Fruit fly (Drosophila melanogaster): ENCODE results near the gene Karl.

Karl gene

dm6 chrX:11821946-11822345 lies 34.8 kb downstream of the Karl start (continued):
- TF ChIP-seq CG11093 (GFP tag; IDR thresholded peaks at IDR 0.05) (no peak), nom (GFP tag; optimal IDR thresholded peaks at IDR 0.05) (peak; percentile 38), sens (GFP tag) (peak; percentile 63), CG6854 (GFP tag; optimal IDR thresholded peaks at IDR 0.05) (peak; percentile 7), Usf (GFP tag; optimal IDR thresholded peaks at IDR 0.05) (no peak), CG8924 (tag; optimal IDR thresholded peaks at IDR 0.05) (no peak), CG18262 (tag; optimal IDR thresholded peaks at IDR 0.05) (peak; percentile 10), CG4360 (GFP tag; IDR thresholded peaks at IDR 0.05) (no peak), CG13296 (GFP tag; optimal IDR thresholded peaks at IDR 0.05) (peak; percentile 13), E2f1 (GFP tag; IDR thresholded peaks at IDR 0.05) (0 out of 2 replicates have a peak, but pooled peaks have one; percentile 23)

dm6 chrX:11823003-11823402 lies 35.8 kb downstream of the Karl start:
- TF ChIP-seq kni (GFP tag; optimal IDR thresholded peaks at IDR 0.05) (peak; percentile 57), Fer1 (GFP tag; optimal IDR thresholded peaks at IDR 0.05) (peak; percentile 22), HmgZ (tag; optimal IDR thresholded peaks at IDR 0.05) (peak; percentile 21), ATbp (GFP tag; optimal IDR thresholded peaks at IDR 0.05) (peak; percentile 77), Asciz (GFP tag; optimal IDR thresholded peaks at IDR 0.05) (peak; percentile 70), CG10321 (GFP tag; IDR thresholded peaks at IDR 0.05) (no peak), ems (GFP tag; optimal IDR thresholded peaks at IDR 0.05) (no peak), nom (GFP tag; optimal IDR thresholded peaks at IDR 0.05) (peak; percentile 70), CG30403 (GFP tag; optimal IDR thresholded peaks at IDR 0.05) (no peak), onecut (GFP tag; IDR thresholded peaks at IDR 0.05) (0 out of 2 replicates have a peak, but pooled peaks have one; percentile 23), CG8089 (GFP tag; optimal IDR thresholded peaks at IDR 0.05) (no peak), Rfx (GFP tag; IDR thresholded peaks at IDR 0.05) (no peak), CG15696 (tag; optimal IDR thresholded peaks at IDR 0.05) (peak; percentile 6), pan (optimal IDR thresholded peaks at IDR 0.05) (no peak), pan (GFP tag; optimal IDR thresholded peaks at IDR 0.05 in 1 of 2, IDR thresholded peaks at IDR 0.05 in 1 of 2) (peak in 1 of 2 experiments; percentile 32), dmrt11E (tag; optimal IDR thresholded peaks at IDR 0.05) (peak; percentile 1), D (optimal IDR thresholded peaks at IDR 0.05) (no peak), D (GFP tag; optimal IDR thresholded peaks at IDR 0.05) (peak; percentile 43), CG17385 (GFP tag; optimal IDR thresholded peaks at IDR 0.05) (peak; percentile 22), CG6813 (GFP tag; optimal IDR thresholded peaks at IDR 0.05) (peak; percentile 55), bsh (GFP tag; optimal IDR thresholded peaks at IDR 0.05) (peak; percentile 34 to 51), CG15479 (GFP tag; optimal IDR thresholded peaks at IDR 0.05) (peak; percentile 33), ewg (GFP tag; optimal IDR thresholded peaks at IDR 0.05) (peak; percentile 19), Xrp1 (GFP tag; IDR thresholded peaks at IDR 0.05) (peak; percentile 30; the same call in 1 of the 2 replicates), fd102C (GFP tag; optimal IDR thresholded peaks at IDR 0.05) (no peak), CG1233 (GFP tag; optimal IDR thresholded peaks at IDR 0.05) (no peak), CG15601 (tag; optimal IDR thresholded peaks at IDR 0.05) (peak; percentile 61), row (GFP tag; IDR thresholded peaks at IDR 0.05) (peak; percentile 31; the same call in 1 of the 3 replicates), CG18262 (tag; optimal IDR thresholded peaks at IDR 0.05) (peak; percentile 32), CG7839 (tag; optimal IDR thresholded peaks at IDR 0.05) (no peak), CG17359 (tag; optimal IDR thresholded peaks at IDR 0.05) (peak; percentile 52), CG17912 (GFP tag; optimal IDR thresholded peaks at IDR 0.05) (peak; percentile 67), chinmo (GFP tag; IDR thresholded peaks at IDR 0.05; ENCODE audit: partially characterized antibody) (0 out of 4 replicates have a peak, but pooled peaks have one; percentile 59), CG10565 (GFP tag; optimal IDR thresholded peaks at IDR 0.05) (no peak), CG10431 (GFP tag; optimal IDR thresholded peaks at IDR 0.05) (peak; percentile 60), CG14965 (GFP tag; optimal IDR thresholded peaks at IDR 0.05; ENCODE audit: borderline replicate concordance) (no peak), CG9727 (GFP tag; optimal IDR thresholded peaks at IDR 0.05) (peak; percentile 10), crp (GFP tag; optimal IDR thresholded peaks at IDR 0.05) (no peak), abd-A (tag; optimal IDR thresholded peaks at IDR 0.05) (no peak), ci (GFP tag; IDR thresholded peaks at IDR 0.05) (peak; percentile 69; the same call in 2 of the 3 replicates)
